Worm (Caenorhabditis elegans): Measurements from ENCODE around the gene cut-3.

ce11 chrII:8483124-8483792 is 36.6 kb upstream of the cut-3 start:
- TF ChIP-seq ztf-4 (tag; optimal IDR thresholded peaks at IDR 0.05), result no peak
- TF ChIP-seq nhr-76 (tag; optimal IDR thresholded peaks at IDR 0.05), result no peak
- no peak for TF ChIP-seq pqm-1 (tag; optimal IDR thresholded peaks at IDR 0.05)
- TF ChIP-seq snpc-4 (tag; optimal IDR thresholded peaks at IDR 0.05), result no peak
- TF ChIP-seq ama-1 (optimal IDR thresholded peaks at IDR 0.05), result no peak
- no peak for TF ChIP-seq fkh-10 (GFP tag; optimal IDR thresholded peaks at IDR 0.05)
- TF ChIP-seq lin-39 (tag; optimal IDR thresholded peaks at IDR 0.05), result peak; percentile 39
- TF ChIP-seq unc-62 (GFP tag; optimal IDR thresholded peaks at IDR 0.05), result no peak
- TF ChIP-seq zag-1 (tag; optimal IDR thresholded peaks at IDR 0.05), result no peak
- peak; percentile 13 for TF ChIP-seq skn-1 (tag; optimal IDR thresholded peaks at IDR 0.05)
- TF ChIP-seq aly-2 (tag; optimal IDR thresholded peaks at IDR 0.05), result no peak
